Fruit fly (Drosophila melanogaster): ENCODE data around the gene CG14543.

The CG14543 gene

dm6 chr3R:26017294-26017770 is 39.1 kb upstream of the CG14543 start:
- TF ChIP-seq CG4496 (GFP tag; IDR thresholded peaks at IDR 0.05): no peak
- TF ChIP-seq CG13204 (GFP tag; optimal IDR thresholded peaks at IDR 0.05): no peak
- peak; percentile 9; the same call in 1 of the 2 replicates for TF ChIP-seq Ets98B (GFP tag; IDR thresholded peaks at IDR 0.05)
- peak; percentile 51 for TF ChIP-seq EcR (GFP tag; optimal IDR thresholded peaks at IDR 0.05)

dm6 chr3R:26017771-26018731 is 38.4 kb upstream of the CG14543 start:
- peak; percentile 96 for TF ChIP-seq D1 (tag; optimal IDR thresholded peaks at IDR 0.05)
- no peak for TF ChIP-seq CG12605 (GFP tag; IDR thresholded peaks at IDR 0.05)
- peak; percentile 93 for TF ChIP-seq CG34367 (tag; optimal IDR thresholded peaks at IDR 0.05)
- peak; percentile 86 for TF ChIP-seq Pif1B (GFP tag; optimal IDR thresholded peaks at IDR 0.05)
- TF ChIP-seq rn (GFP tag; IDR thresholded peaks at IDR 0.05): no peak
- TF ChIP-seq CG15710 (tag; optimal IDR thresholded peaks at IDR 0.05): peak; percentile 97
- TF ChIP-seq CG9948 (tag; optimal IDR thresholded peaks at IDR 0.05): peak; percentile 98
- no peak for TF ChIP-seq CG10348 (GFP tag; IDR thresholded peaks at IDR 0.05)
- TF ChIP-seq CG8301 (tag; optimal IDR thresholded peaks at IDR 0.05): peak; percentile 79
- TF ChIP-seq EcR (GFP tag; optimal IDR thresholded peaks at IDR 0.05): peak; percentile 83
- TF ChIP-seq gl (tag; optimal IDR thresholded peaks at IDR 0.05): peak; percentile 73
- peak; percentile 81 for TF ChIP-seq Pif1A (GFP tag; optimal IDR thresholded peaks at IDR 0.05)
- TF ChIP-seq CG13204 (GFP tag; optimal IDR thresholded peaks at IDR 0.05): peak; percentile 74
- peak; percentile 10; the same call in 1 of the 3 replicates for TF ChIP-seq fd96Ca (GFP tag; IDR thresholded peaks at IDR 0.05)
- peak; percentile 92 for TF ChIP-seq CG17806 (tag; optimal IDR thresholded peaks at IDR 0.05)
- TF ChIP-seq CG8159 (tag; optimal IDR thresholded peaks at IDR 0.05): peak; percentile 98
- no peak for TF ChIP-seq Ets98B (GFP tag; IDR thresholded peaks at IDR 0.05)
- TF ChIP-seq CG32121 (GFP tag; IDR thresholded peaks at IDR 0.05): 0 out of 2 replicates have a peak, but pooled peaks have one; percentile 24
- TF ChIP-seq CG14655 (GFP tag; optimal IDR thresholded peaks at IDR 0.05): peak; percentile 89
- peak; percentile 24; the same call in 1 of the 3 replicates for TF ChIP-seq CG4496 (GFP tag; IDR thresholded peaks at IDR 0.05)
- peak; percentile 93 for TF ChIP-seq Snoo (tag; optimal IDR thresholded peaks at IDR 0.05)

- TF ChIP-seq Ets98B (GFP tag; IDR thresholded peaks at IDR 0.05): peak; percentile 89
- peak; percentile 22 for TF ChIP-seq CG34367 (tag; optimal IDR thresholded peaks at IDR 0.05)
- peak; percentile 84 for TF ChIP-seq CG14655 (GFP tag; optimal IDR thresholded peaks at IDR 0.05)
- TF ChIP-seq CG13204 (GFP tag; optimal IDR thresholded peaks at IDR 0.05): no peak
- TF ChIP-seq CG9948 (tag; optimal IDR thresholded peaks at IDR 0.05): peak; percentile 72
- peak; percentile 81 for TF ChIP-seq CG8301 (tag; optimal IDR thresholded peaks at IDR 0.05)
- peak; percentile 10 for TF ChIP-seq CG15710 (tag; optimal IDR thresholded peaks at IDR 0.05)
- no peak for TF ChIP-seq D1 (tag; optimal IDR thresholded peaks at IDR 0.05)
- TF ChIP-seq gl (tag; optimal IDR thresholded peaks at IDR 0.05): no peak
- peak; percentile 59 for TF ChIP-seq CG17806 (tag; optimal IDR thresholded peaks at IDR 0.05)
- TF ChIP-seq rn (GFP tag; IDR thresholded peaks at IDR 0.05): peak; percentile 46; the same call in 1 of the 2 replicates
- TF ChIP-seq Pif1A (GFP tag; optimal IDR thresholded peaks at IDR 0.05): peak; percentile 47
- peak; percentile 19 for TF ChIP-seq Pif1B (GFP tag; optimal IDR thresholded peaks at IDR 0.05)
- TF ChIP-seq CG12605 (GFP tag; IDR thresholded peaks at IDR 0.05): peak; percentile 70
- peak; percentile 73 for TF ChIP-seq CG4496 (GFP tag; IDR thresholded peaks at IDR 0.05)
- peak; percentile 89 for TF ChIP-seq CG32121 (GFP tag; IDR thresholded peaks at IDR 0.05)
- TF ChIP-seq CG10348 (GFP tag; IDR thresholded peaks at IDR 0.05): peak; percentile 56; the same call in 1 of the 2 replicates
- TF ChIP-seq EcR (GFP tag; optimal IDR thresholded peaks at IDR 0.05): no peak
- peak; percentile 28 for TF ChIP-seq CG8159 (tag; optimal IDR thresholded peaks at IDR 0.05)
- peak; percentile 66; the same call in 1 of the 3 replicates for TF ChIP-seq fd96Ca (GFP tag; IDR thresholded peaks at IDR 0.05)
- TF ChIP-seq Snoo (tag; optimal IDR thresholded peaks at IDR 0.05): no peak
Observed at dm6 chr3R:26019232-26019631, 37.2 kb upstream of the CG14543 start.

- TF ChIP-seq CG9948 (tag; optimal IDR thresholded peaks at IDR 0.05): peak; percentile 78
- TF ChIP-seq CG10348 (GFP tag; IDR thresholded peaks at IDR 0.05): no peak
- TF ChIP-seq CG17806 (tag; optimal IDR thresholded peaks at IDR 0.05): peak; percentile 81
- peak; percentile 49 for TF ChIP-seq CG12605 (GFP tag; IDR thresholded peaks at IDR 0.05)
- TF ChIP-seq CG8301 (tag; optimal IDR thresholded peaks at IDR 0.05): peak; percentile 75
- peak; percentile 68 for TF ChIP-seq fd96Ca (GFP tag; IDR thresholded peaks at IDR 0.05)
- no peak for TF ChIP-seq gl (tag; optimal IDR thresholded peaks at IDR 0.05)
- TF ChIP-seq Snoo (tag; optimal IDR thresholded peaks at IDR 0.05): peak; percentile 45
- peak; percentile 72 for TF ChIP-seq CG4496 (GFP tag; IDR thresholded peaks at IDR 0.05)
- TF ChIP-seq EcR (GFP tag; optimal IDR thresholded peaks at IDR 0.05): peak; percentile 69
- peak; percentile 28 for TF ChIP-seq Pif1A (GFP tag; optimal IDR thresholded peaks at IDR 0.05)
- peak; percentile 84 for TF ChIP-seq CG8159 (tag; optimal IDR thresholded peaks at IDR 0.05)
- peak; percentile 28 for TF ChIP-seq Pif1B (GFP tag; optimal IDR thresholded peaks at IDR 0.05)
- peak; percentile 68 for TF ChIP-seq CG15710 (tag; optimal IDR thresholded peaks at IDR 0.05)
- 0 out of 2 replicates have a peak, but pooled peaks have one; percentile 28 for TF ChIP-seq rn (GFP tag; IDR thresholded peaks at IDR 0.05)
- peak; percentile 72; the same call in 1 of the 2 replicates for TF ChIP-seq CG32121 (GFP tag; IDR thresholded peaks at IDR 0.05)
- peak; percentile 79 for TF ChIP-seq CG14655 (GFP tag; optimal IDR thresholded peaks at IDR 0.05)
- TF ChIP-seq D1 (tag; optimal IDR thresholded peaks at IDR 0.05): peak; percentile 38
- peak; percentile 74 for TF ChIP-seq CG34367 (tag; optimal IDR thresholded peaks at IDR 0.05)
- peak; percentile 99 for TF ChIP-seq CG13204 (GFP tag; optimal IDR thresholded peaks at IDR 0.05)
- TF ChIP-seq Ets98B (GFP tag; IDR thresholded peaks at IDR 0.05): peak; percentile 79
Observed at dm6 chr3R:26020244-26021171, 35.9 kb upstream of the CG14543 start.

Data from whole organism, pupa.